Fruit fly (Drosophila melanogaster): ENCODE data around the gene CG14374.
A peak's percentile ranks its signal among the peaks of the same experiment; 100 is the strongest.

Gene CG14374

dm6 chr3R:13366561-13367518, 30.1 kb downstream of the CG14374 start, which contains the start of gene Elp6 (continued):
- TF ChIP-seq Bteb2 (GFP tag; optimal IDR thresholded peaks at IDR 0.05), result peak; percentile 62
- TF ChIP-seq ase (GFP tag; IDR thresholded peaks at IDR 0.05), result peak; percentile 64
- peak; percentile 76 for TF ChIP-seq dysf (GFP tag; IDR thresholded peaks at IDR 0.05)
- TF ChIP-seq CG4730 (GFP tag; IDR thresholded peaks at IDR 0.05), result peak; percentile 50; the same call in 1 of the 2 replicates
- TF ChIP-seq inv (GFP tag; IDR thresholded peaks at IDR 0.05; ENCODE audit: partially characterized antibody), result no peak
- no peak for TF ChIP-seq gsb-n (tag; optimal IDR thresholded peaks at IDR 0.05)
- peak; percentile 52; the same call in 1 of the 2 replicates for TF ChIP-seq CG7372 (GFP tag; IDR thresholded peaks at IDR 0.05)
- TF ChIP-seq CG18011 (GFP tag; optimal IDR thresholded peaks at IDR 0.05), result peak; percentile 10
- no peak; the same call in 1 of the 2 replicates for TF ChIP-seq CG31224 (GFP tag; IDR thresholded peaks at IDR 0.05)
- TF ChIP-seq CG1602 (GFP tag; optimal IDR thresholded peaks at IDR 0.05), result peak; percentile 67
- TF ChIP-seq sima (GFP tag; optimal IDR thresholded peaks at IDR 0.05), result no peak
- TF ChIP-seq CG7271 (tag; optimal IDR thresholded peaks at IDR 0.05), result no peak
- no peak for TF ChIP-seq h (optimal IDR thresholded peaks at IDR 0.05)
- TF ChIP-seq tin (GFP tag; optimal IDR thresholded peaks at IDR 0.05), result peak; percentile 45
- TF ChIP-seq disco-r (GFP tag; optimal IDR thresholded peaks at IDR 0.05), result peak; percentile 51
- 0 out of 2 replicates have a peak, but pooled peaks have one; percentile 10 for TF ChIP-seq CkIIα-i1 (GFP tag; IDR thresholded peaks at IDR 0.05)
- TF ChIP-seq CG9797 (GFP tag; optimal IDR thresholded peaks at IDR 0.05), result peak; percentile 59
- peak; percentile 41 for TF ChIP-seq sug (tag; optimal IDR thresholded peaks at IDR 0.05)
- TF ChIP-seq CG34224 (GFP tag; IDR thresholded peaks at IDR 0.05; ENCODE audit: partially characterized antibody), result no peak
- TF ChIP-seq odd (GFP tag; optimal IDR thresholded peaks at IDR 0.05), result peak; percentile 57
- TF ChIP-seq phol (tag; optimal IDR thresholded peaks at IDR 0.05), result peak; percentile 77
- TF ChIP-seq CG8359 (GFP tag; optimal IDR thresholded peaks at IDR 0.05; ENCODE audit: borderline replicate concordance), result no peak
- TF ChIP-seq pan (optimal IDR thresholded peaks at IDR 0.05), result no peak
- TF ChIP-seq pan (GFP tag; optimal IDR thresholded peaks at IDR 0.05 in 1 of 2, IDR thresholded peaks at IDR 0.05 in 1 of 2), result peak in 1 of 2 experiments; percentile 64
- peak; percentile 53 for TF ChIP-seq CG4820 (GFP tag; optimal IDR thresholded peaks at IDR 0.05)
- TF ChIP-seq cad (GFP tag; optimal IDR thresholded peaks at IDR 0.05), result no peak
- peak; percentile 34 for TF ChIP-seq gfzf (GFP tag; optimal IDR thresholded peaks at IDR 0.05)
- no peak for TF ChIP-seq Hr39 (optimal IDR thresholded peaks at IDR 0.05)
- TF ChIP-seq CG3163 (GFP tag; optimal IDR thresholded peaks at IDR 0.05), result peak; percentile 30
- no peak for TF ChIP-seq CG4707 (GFP tag; optimal IDR thresholded peaks at IDR 0.05)
- peak; percentile 82 for TF ChIP-seq CG11504 (tag; optimal IDR thresholded peaks at IDR 0.05)
- TF ChIP-seq tx (GFP tag; optimal IDR thresholded peaks at IDR 0.05), result no peak
- peak; percentile 55 for TF ChIP-seq cato (GFP tag; optimal IDR thresholded peaks at IDR 0.05; ENCODE audit: borderline replicate concordance)
- TF ChIP-seq CG7928 (GFP tag; optimal IDR thresholded peaks at IDR 0.05), result peak; percentile 46
- peak; percentile 53 for TF ChIP-seq CG6854 (GFP tag; optimal IDR thresholded peaks at IDR 0.05)
- peak; percentile 6; the same call in 1 of the 3 replicates for TF ChIP-seq ci (GFP tag; IDR thresholded peaks at IDR 0.05)
- TF ChIP-seq CG17802 (tag; optimal IDR thresholded peaks at IDR 0.05), result no peak
- TF ChIP-seq prd (optimal IDR thresholded peaks at IDR 0.05), result no peak
- peak; percentile 64 for TF ChIP-seq prd (GFP tag; IDR thresholded peaks at IDR 0.05)
- TF ChIP-seq CG10321 (GFP tag; IDR thresholded peaks at IDR 0.05), result no peak
- TF ChIP-seq CG18262 (tag; optimal IDR thresholded peaks at IDR 0.05), result peak; percentile 62
- no peak for TF ChIP-seq fd64A (GFP tag; optimal IDR thresholded peaks at IDR 0.05)
- no peak for TF ChIP-seq CG4854 (GFP tag; optimal IDR thresholded peaks at IDR 0.05)
- TF ChIP-seq CG10274 (GFP tag; optimal IDR thresholded peaks at IDR 0.05), result peak; percentile 29
- TF ChIP-seq jing (GFP tag; optimal IDR thresholded peaks at IDR 0.05), result peak; percentile 39
- peak; percentile 47 for TF ChIP-seq CG2712 (tag; optimal IDR thresholded peaks at IDR 0.05)
- TF ChIP-seq Hmx (GFP tag; optimal IDR thresholded peaks at IDR 0.05), result peak; percentile 28
- no peak for TF ChIP-seq croc (GFP tag; conservative IDR thresholded peaks at IDR 0.05)
- TF ChIP-seq CG7357 (GFP tag; IDR thresholded peaks at IDR 0.05), result no peak
- no peak for TF ChIP-seq da (GFP tag; optimal IDR thresholded peaks at IDR 0.05)

Measured in whole organism, embryonic.